Fruit fly (Drosophila melanogaster): ENCODE results near the gene CG15021.

CG15021 gene

DNA sequence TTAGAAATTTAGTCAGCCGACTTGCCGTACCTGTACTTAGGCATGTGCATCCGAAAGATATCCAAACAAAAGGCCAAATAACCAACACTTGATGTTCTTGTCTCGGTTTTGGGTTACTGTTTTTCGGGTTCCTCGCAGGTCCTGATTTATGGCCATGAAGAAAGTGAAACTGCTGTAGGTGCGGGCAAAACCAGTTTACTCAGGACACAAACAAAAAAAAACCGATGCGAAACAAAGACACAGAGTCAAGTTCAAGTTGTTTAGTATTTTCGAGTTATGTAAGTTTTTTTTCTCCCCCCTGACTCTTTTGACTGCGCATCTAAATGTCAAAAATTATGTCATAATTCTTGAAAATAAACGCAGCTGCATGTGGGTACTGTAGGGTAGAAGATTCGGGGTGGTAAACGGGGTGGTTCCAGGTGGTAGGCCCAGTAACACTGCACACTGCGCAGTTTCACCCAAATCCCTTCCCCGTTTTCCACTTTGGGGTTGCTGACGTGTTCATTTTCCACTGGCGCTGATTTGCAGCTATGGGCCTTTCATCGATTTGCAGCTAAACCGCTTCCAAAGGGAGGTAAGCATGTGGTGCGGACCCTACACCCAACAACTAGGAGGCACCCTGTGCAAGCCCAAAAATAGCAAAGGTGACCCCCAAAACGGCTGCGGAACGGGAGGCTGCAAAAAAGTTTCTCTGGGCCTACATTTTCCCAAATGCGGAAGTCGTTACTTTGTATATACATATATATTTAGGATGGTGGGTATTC lies 27.2 kb upstream of the CG15021 start:
- TF ChIP-seq CG6813 (GFP tag; optimal IDR thresholded peaks at IDR 0.05) (no peak), abd-A (tag; optimal IDR thresholded peaks at IDR 0.05) (peak; percentile 61), zen2 (GFP tag; IDR thresholded peaks at IDR 0.05; ENCODE audit: partially characterized antibody) (no peak), CG17612 (GFP tag; IDR thresholded peaks at IDR 0.05) (no peak), Hr51 (GFP tag; optimal IDR thresholded peaks at IDR 0.05) (no peak), CG13123 (GFP tag; optimal IDR thresholded peaks at IDR 0.05) (no peak), NK7.1 (GFP tag; optimal IDR thresholded peaks at IDR 0.05) (no peak), nmo (GFP tag; optimal IDR thresholded peaks at IDR 0.05) (no peak), CG13424 (tag; optimal IDR thresholded peaks at IDR 0.05) (no peak), pzg (GFP tag; optimal IDR thresholded peaks at IDR 0.05) (no peak), Nf-YB (GFP tag; optimal IDR thresholded peaks at IDR 0.05) (no peak), CG11093 (GFP tag; IDR thresholded peaks at IDR 0.05) (no peak), Side (GFP tag; optimal IDR thresholded peaks at IDR 0.05) (no peak), Gsc (GFP tag; IDR thresholded peaks at IDR 0.05) (no peak), slp2 (GFP tag; optimal IDR thresholded peaks at IDR 0.05) (no peak), CG17359 (tag; optimal IDR thresholded peaks at IDR 0.05) (no peak), Hr78 (GFP tag; optimal IDR thresholded peaks at IDR 0.05) (no peak), CG9797 (GFP tag; optimal IDR thresholded peaks at IDR 0.05) (no peak), CG10959 (GFP tag; IDR thresholded peaks at IDR 0.05) (no peak), Trl (optimal IDR thresholded peaks at IDR 0.05) (no peak), Trl (GFP tag; optimal IDR thresholded peaks at IDR 0.05) (no peak), CG10565 (GFP tag; optimal IDR thresholded peaks at IDR 0.05) (no peak), fd102C (GFP tag; optimal IDR thresholded peaks at IDR 0.05) (no peak), CG10431 (GFP tag; optimal IDR thresholded peaks at IDR 0.05) (no peak), Mrtf (GFP tag; IDR thresholded peaks at IDR 0.05) (no peak), unc-4 (GFP tag; IDR thresholded peaks at IDR 0.05; ENCODE audit: partially characterized antibody) (no peak), Ssrp (tag; optimal IDR thresholded peaks at IDR 0.05) (no peak), CoRest (tag; optimal IDR thresholded peaks at IDR 0.05) (no peak), yki (optimal IDR thresholded peaks at IDR 0.05) (no peak), CG10543 (GFP tag; optimal IDR thresholded peaks at IDR 0.05) (peak; percentile 15), lov (optimal IDR thresholded peaks at IDR 0.05) (no peak), lov (GFP tag; IDR thresholded peaks at IDR 0.05) (no peak), otp (GFP tag; IDR thresholded peaks at IDR 0.05) (no peak), dysf (GFP tag; IDR thresholded peaks at IDR 0.05) (no peak), bbx (GFP tag; IDR thresholded peaks at IDR 0.05; ENCODE audit: partially characterized antibody) (no peak), CG9932 (GFP tag; IDR thresholded peaks at IDR 0.05) (peak; percentile 34; the same call in 1 of the 2 replicates), Bteb2 (GFP tag; optimal IDR thresholded peaks at IDR 0.05) (no peak), ERR (GFP tag; optimal IDR thresholded peaks at IDR 0.05) (peak; percentile 73), CG2889 (GFP tag; IDR thresholded peaks at IDR 0.05) (no peak), Tbp (GFP tag; optimal IDR thresholded peaks at IDR 0.05) (no peak), rib (GFP tag; IDR thresholded peaks at IDR 0.05) (no peak), CG12299 (tag; optimal IDR thresholded peaks at IDR 0.05) (no peak), Atf3 (GFP tag; optimal IDR thresholded peaks at IDR 0.05) (no peak), en (GFP tag; optimal IDR thresholded peaks at IDR 0.05) (no peak), CG42726 (GFP tag; IDR thresholded peaks at IDR 0.05; ENCODE audit: partially characterized antibody) (no peak), disco-r (GFP tag; optimal IDR thresholded peaks at IDR 0.05) (no peak), CG7372 (GFP tag; IDR thresholded peaks at IDR 0.05) (no peak), CG6272 (GFP tag; IDR thresholded peaks at IDR 0.05) (no peak), CG34224 (GFP tag; IDR thresholded peaks at IDR 0.05; ENCODE audit: partially characterized antibody) (0 out of 3 replicates have a peak, but pooled peaks have one; percentile 36), CG6791 (GFP tag; IDR thresholded peaks at IDR 0.05; ENCODE audit: partially characterized antibody) (no peak)
